Fruit fly (Drosophila melanogaster): ENCODE data around the gene CG4911.

The CG4911 gene

dm6 chr3L:9119564-9119963 lies 47.0 kb upstream of the CG4911 start:
- no peak for TF ChIP-seq OdsH (GFP tag; optimal IDR thresholded peaks at IDR 0.05)
- no peak for TF ChIP-seq Abd-B (GFP tag; optimal IDR thresholded peaks at IDR 0.05)
- no peak for TF ChIP-seq Sp1 (GFP tag; optimal IDR thresholded peaks at IDR 0.05)
- no peak for TF ChIP-seq jim (GFP tag; optimal IDR thresholded peaks at IDR 0.05)
- TF ChIP-seq rgr (GFP tag; optimal IDR thresholded peaks at IDR 0.05) = no peak
- TF ChIP-seq HLH106 (tag; optimal IDR thresholded peaks at IDR 0.05) = peak; percentile 3
- TF ChIP-seq dsf (GFP tag; optimal IDR thresholded peaks at IDR 0.05; ENCODE audit: borderline replicate concordance) = no peak
- TF ChIP-seq ey (GFP tag; optimal IDR thresholded peaks at IDR 0.05) = no peak
- TF ChIP-seq CG32264 (GFP tag; optimal IDR thresholded peaks at IDR 0.05) = no peak
- TF ChIP-seq foxo (GFP tag; optimal IDR thresholded peaks at IDR 0.05) = peak in 1 of 2 experiments; percentile 16
- no peak for TF ChIP-seq Mio (GFP tag; optimal IDR thresholded peaks at IDR 0.05)

dm6 chr3L:9115654-9116053 lies 43.1 kb upstream of the CG4911 start:
- TF ChIP-seq Dfd (GFP tag; optimal IDR thresholded peaks at IDR 0.05) (peak; percentile 1), N (GFP tag; optimal IDR thresholded peaks at IDR 0.05) (no peak)

- TF ChIP-seq Dfd (GFP tag; optimal IDR thresholded peaks at IDR 0.05) (peak; percentile 80), br (GFP tag; optimal IDR thresholded peaks at IDR 0.05) (no peak), Mio (GFP tag; optimal IDR thresholded peaks at IDR 0.05) (no peak)
These were observed 41.9 kb upstream of the CG4911 start for dm6 chr3L:9114404-9114803.

dm6 chr3L:9113582-9114282 lies 41.2 kb upstream of the CG4911 start:
- TF ChIP-seq Dfd (GFP tag; optimal IDR thresholded peaks at IDR 0.05) (peak; percentile 87), fru (GFP tag; optimal IDR thresholded peaks at IDR 0.05) (no peak)

- TF ChIP-seq GATAd (GFP tag; optimal IDR thresholded peaks at IDR 0.05) (no peak), Hr83 (GFP tag; optimal IDR thresholded peaks at IDR 0.05; ENCODE audit: poor library complexity, severe bottlenecking) (peak; percentile 24), ey (GFP tag; optimal IDR thresholded peaks at IDR 0.05) (no peak), rgr (GFP tag; optimal IDR thresholded peaks at IDR 0.05) (peak; percentile 35), h (GFP tag; optimal IDR thresholded peaks at IDR 0.05) (peak; percentile 15), fru (GFP tag; optimal IDR thresholded peaks at IDR 0.05) (peak; percentile 13)
These were observed 24.1 kb upstream of the CG4911 start, which contains the start of gene CG13315 for dm6 chr3L:9096648-9097047. Gene CG13315, plus strand, starts transcription at chr3L:9096877.

- TF ChIP-seq h (GFP tag; optimal IDR thresholded peaks at IDR 0.05) (peak; percentile 42), fru (GFP tag; optimal IDR thresholded peaks at IDR 0.05) (peak; percentile 62), Hnf4 (GFP tag; optimal IDR thresholded peaks at IDR 0.05) (no peak), dmrt93B (GFP tag; optimal IDR thresholded peaks at IDR 0.05) (no peak), Rel (GFP tag; optimal IDR thresholded peaks at IDR 0.05) (no peak), Rel (tag; optimal IDR thresholded peaks at IDR 0.05) (peak; percentile 25)
These were observed 23.2 kb upstream of the CG4911 start for dm6 chr3L:9095704-9096103.

dm6 chr3L:9094980-9095425 lies 22.5 kb upstream of the CG4911 start:
- TF ChIP-seq usp (GFP tag; optimal IDR thresholded peaks at IDR 0.05) (no peak), Abd-B (GFP tag; optimal IDR thresholded peaks at IDR 0.05) (no peak), Hr78 (GFP tag; optimal IDR thresholded peaks at IDR 0.05) (no peak), Rel (GFP tag; optimal IDR thresholded peaks at IDR 0.05) (no peak), Rel (tag; optimal IDR thresholded peaks at IDR 0.05) (peak; percentile 61), Dfd (GFP tag; optimal IDR thresholded peaks at IDR 0.05) (no peak), br (GFP tag; optimal IDR thresholded peaks at IDR 0.05) (peak; percentile 7), dl (GFP tag; optimal IDR thresholded peaks at IDR 0.05; ENCODE audit: insufficient read depth in 1 of 2, partially characterized antibody in 2 of 2) (no peak), Myc (optimal IDR thresholded peaks at IDR 0.05) (peak; percentile 66)

All from whole organism, wandering third instar larva.